Worm (Caenorhabditis elegans) whole organism, mixed stage, embryonic: ENCODE data around the gene F33C8.4.

Source experiments
- ces-1 ChIP-seq: fragments of 150-350 bp; optimal IDR thresholded peaks from 2 replicates; lab custom pipeline; 2014; ENCODE audit warnings: missing biosample characterization, missing genetic modification reagents, missing genetic modification characterization
- ham-2 ChIP-seq: fragments of 200-800 bp; sonication (Bioruptor generic); optimal IDR thresholded peaks from 2 replicates; lab custom pipeline; 2018; ENCODE audit warnings: mild to moderate bottlenecking, missing genetic modification characterization, missing compliant biosample characterization
- lsy-2 ChIP-seq: fragments of 150-350 bp; optimal IDR thresholded peaks from 2 replicates; lab custom pipeline; 2014; ENCODE audit warnings: missing biosample characterization, missing genetic modification characterization
- nhr-237 ChIP-seq: fragments of 150-350 bp; optimal IDR thresholded peaks from 2 replicates; lab custom pipeline; 2014; ENCODE audit warnings: missing biosample characterization, missing genetic modification characterization
- nhr-76 ChIP-seq: sonication (generic microtip); optimal IDR thresholded peaks from 2 replicates; lab custom pipeline; 2017; ENCODE audit warnings: missing biosample characterization, missing genetic modification characterization
- sem-2 ChIP-seq: fragments of 200-800 bp; sonication (Bioruptor generic); optimal IDR thresholded peaks from 2 replicates; lab custom pipeline; 2018; ENCODE audit warnings: mild to moderate bottlenecking, missing genetic modification characterization, missing compliant biosample characterization
- unc-39 ChIP-seq: fragments of 150-350 bp; optimal IDR thresholded peaks from 2 replicates; lab custom pipeline; 2014; ENCODE audit warnings: missing biosample characterization, missing genetic modification characterization
- ztf-11 ChIP-seq: fragments of 150-350 bp; optimal IDR thresholded peaks from 2 replicates; lab custom pipeline; 2014; ENCODE audit warnings: missing biosample characterization, missing genetic modification characterization

ce11 chrX:14780176-14780575, 48.1 kb downstream of the F33C8.4 start:
- TF ChIP-seq nhr-76 (tag; lab: Kevin White, UChicago) (no peak), nhr-237 (no peak), sem-2 (GFP tag; lab: Kevin White, UChicago) (no peak), ces-1 (GFP tag; lab: Kevin White, UChicago) (no peak), unc-39 (tag; lab: Kevin White, UChicago) (no peak), lsy-2 (no peak), ztf-11 (tag; lab: Kevin White, UChicago) (no peak), ham-2 (no peak)
